Fruit fly (Drosophila melanogaster) whole organism, adult: ENCODE data around the gene Vml.

Experiments used
- CG11617 ChIP-seq: fragments of 200-800 bp; sonication (Bioruptor generic); optimal IDR thresholded peaks from 2 replicates; lab custom pipeline; 2017; ENCODE audit warnings: mild to moderate bottlenecking, missing biosample characterization, missing genetic modification reagents, missing genetic modification characterization
- CG12768 ChIP-seq: fragments of 200-800 bp; sonication (Bioruptor generic); optimal IDR thresholded peaks from 2 replicates; lab custom pipeline; 2017; ENCODE audit warnings: missing biosample characterization, missing genetic modification characterization, mild to moderate bottlenecking, moderate library complexity, missing genetic modification reagents
- CG14711 ChIP-seq: fragments of 200-800 bp; sonication (Bioruptor generic); optimal IDR thresholded peaks from 2 replicates; lab custom pipeline; 2018; ENCODE audit warnings: missing biosample characterization, mild to moderate bottlenecking, missing genetic modification characterization, moderate library complexity
- CG33017 ChIP-seq: fragments of 200-800 bp; sonication (Bioruptor generic); optimal IDR thresholded peaks from 2 replicates; lab custom pipeline; 2018; ENCODE audit warnings: missing biosample characterization, mild to moderate bottlenecking, missing genetic modification characterization, moderate library complexity
- CG5204 ChIP-seq: fragments of 200-800 bp; sonication (Bioruptor generic); optimal IDR thresholded peaks from 2 replicates; lab custom pipeline; 2016; ENCODE audit warnings: missing biosample characterization, missing genetic modification characterization
- CG7045 ChIP-seq: fragments of 200-800 bp; sonication (Bioruptor generic); optimal IDR thresholded peaks from 2 replicates; lab custom pipeline; 2017; ENCODE audit warnings: missing biosample characterization, mild to moderate bottlenecking, missing genetic modification characterization
- CG7101 ChIP-seq: fragments of 200-800 bp; sonication (Bioruptor generic); optimal IDR thresholded peaks from 2 replicates; lab custom pipeline; 2018; ENCODE audit warnings: missing biosample characterization, mild to moderate bottlenecking, missing genetic modification characterization, moderate library complexity
- Clk ChIP-seq: fragments of 200-800 bp; sonication (Bioruptor generic); optimal IDR thresholded peaks from 2 replicates; lab custom pipeline; 2017; ENCODE audit warnings: missing biosample characterization, missing genetic modification characterization
- Crg-1 ChIP-seq: fragments of 200-800 bp; sonication (Bioruptor generic); optimal IDR thresholded peaks from 2 replicates; lab custom pipeline; 2016; ENCODE audit warnings: missing biosample characterization, missing genetic modification characterization
- Hr96 ChIP-seq: fragments of 200-800 bp; sonication (Bioruptor generic); optimal IDR thresholded peaks from 2 replicates; lab custom pipeline; 2016; ENCODE audit warnings: missing biosample characterization, missing genetic modification characterization
- Mnt ChIP-seq: fragments of 200-800 bp; sonication (Bioruptor generic); optimal IDR thresholded peaks from 2 replicates; lab custom pipeline; 2016; ENCODE audit warnings: missing biosample characterization, mild to moderate bottlenecking, missing genetic modification characterization
- bab1 ChIP-seq: fragments of 200-800 bp; sonication (Bioruptor generic); optimal IDR thresholded peaks from 3 replicates; lab custom pipeline; 2019; ENCODE audit warnings: missing biosample characterization, mild to moderate bottlenecking, missing genetic modification characterization, moderate library complexity
- cic ChIP-seq: fragments of 200-800 bp; sonication (Bioruptor generic); optimal IDR thresholded peaks from 2 replicates; lab custom pipeline; 2017; ENCODE audit warnings: missing biosample characterization, mild to moderate bottlenecking, missing genetic modification characterization, moderate library complexity
- cnc ChIP-seq, 2 experiments: fragments of >200 bp; optimal IDR thresholded peaks; 2 replicates each; lab custom pipeline; 2017
- kay ChIP-seq: fragments of 200-800 bp; sonication (Bioruptor generic); peaks from one replicate; lab custom pipeline; 2016; ENCODE audit warnings: missing biosample characterization, missing genetic modification characterization, borderline replicate concordance
- ovo ChIP-seq: fragments of 200-800 bp; sonication (Bioruptor generic); optimal IDR thresholded peaks from 2 replicates; lab custom pipeline; 2016; ENCODE audit warnings: missing biosample characterization, missing genetic modification characterization
- pad ChIP-seq: fragments of 200-800 bp; sonication (Bioruptor generic); optimal IDR thresholded peaks from 3 replicates; lab custom pipeline; 2017; ENCODE audit warnings: missing biosample characterization, missing genetic modification characterization, mild to moderate bottlenecking, moderate library complexity, missing genetic modification reagents
- tj ChIP-seq: fragments of 200-800 bp; sonication (Bioruptor generic); optimal IDR thresholded peaks from 3 replicates; lab custom pipeline; 2017; ENCODE audit warnings: missing biosample characterization, mild to moderate bottlenecking, missing genetic modification characterization, moderate library complexity
- toe ChIP-seq: fragments of 200-800 bp; sonication (Bioruptor generic); optimal IDR thresholded peaks from 2 replicates; lab custom pipeline; 2016; ENCODE audit warnings: missing biosample characterization, missing genetic modification characterization

Vml gene

DNA sequence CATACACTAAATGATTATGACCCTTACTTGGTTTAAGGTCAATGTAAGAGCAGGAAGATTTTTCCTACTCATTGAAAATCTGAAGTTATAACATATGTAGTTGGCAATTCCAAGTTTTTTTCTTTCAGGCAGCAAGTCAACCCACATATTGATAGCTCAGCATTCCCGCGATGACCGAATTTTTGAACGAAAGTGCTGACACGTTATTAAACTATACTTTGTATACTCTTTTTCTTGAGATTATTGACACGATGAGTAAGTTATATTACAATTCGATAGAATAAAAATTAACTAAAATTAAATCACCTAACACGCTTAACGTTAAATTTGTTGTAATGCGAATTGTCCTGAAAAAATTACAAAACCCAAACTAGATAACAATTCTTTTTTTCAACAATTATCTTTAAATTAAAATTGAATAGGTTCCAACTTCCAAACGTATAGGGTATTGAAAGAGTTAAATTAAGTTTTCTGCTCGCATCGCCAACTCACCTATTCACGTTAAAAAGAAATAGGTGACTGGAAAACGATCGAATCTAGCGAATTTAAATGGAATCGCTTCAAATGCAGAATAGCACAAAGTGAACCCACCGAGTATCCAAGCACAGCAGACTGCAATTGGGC, at the start of gene Vml:
Vml (plus strand) TSS at position 574 of the 624 bp plus-strand sequence.
- TF ChIP-seq CG11617 (GFP tag; lab: Kevin White, UChicago) (no peak), CG5204 (GFP tag; lab: Kevin White, UChicago) (no peak), CG7101 (tag; lab: Kevin White, UChicago) (no peak), CG7045 (GFP tag; lab: Kevin White, UChicago) (no peak), tj (GFP tag; lab: Kevin White, UChicago) (peak; percentile 95)

dm6 chrX:2241842-2242241, 33.8 kb upstream of the Vml start, which contains the start of gene kz:
kz (minus strand) TSS chrX:2242035.
- TF ChIP-seq Crg-1 (no peak), bab1 (peak; percentile 10), CG33017 (tag; lab: Kevin White, UChicago) (no peak), Mnt (GFP tag; lab: Kevin White, UChicago) (peak; percentile 100)

- TF ChIP-seq Hr96 (GFP tag; lab: Kevin White, UChicago) (no peak), CG12768 (no peak), Mnt (GFP tag; lab: Kevin White, UChicago) (no peak)
Observed at dm6 chrX:2242897-2243296, 32.7 kb upstream of the Vml start.

dm6 chrX:2244753-2245152, 30.9 kb upstream of the Vml start:
- TF ChIP-seq cic (GFP tag; lab: Kevin White, UChicago) (no peak), Clk (no peak), Hr96 (GFP tag; lab: Kevin White, UChicago) (no peak), CG7101 (tag; lab: Kevin White, UChicago) (no peak)

dm6 chrX:2245931-2246330, 29.7 kb upstream of the Vml start, which contains the start of gene Or2a:
Or2a (plus strand) TSS chrX:2246231.
- TF ChIP-seq CG12768 (no peak), cnc (optimal IDR thresholded peaks at IDR 0.05; lab: Kevin White, UChicago) (no peak), CG11617 (GFP tag; lab: Kevin White, UChicago) (no peak), toe (GFP tag; lab: Kevin White, UChicago) (no peak), Clk (no peak), cic (GFP tag; lab: Kevin White, UChicago) (no peak), Crg-1 (no peak), pad (GFP tag; lab: Kevin White, UChicago) (no peak), CG14711 (tag; lab: Kevin White, UChicago) (no peak), Mnt (GFP tag; lab: Kevin White, UChicago) (no peak), ovo (GFP tag; lab: Kevin White, UChicago) (no peak), CG5204 (GFP tag; lab: Kevin White, UChicago) (no peak)

DNA sequence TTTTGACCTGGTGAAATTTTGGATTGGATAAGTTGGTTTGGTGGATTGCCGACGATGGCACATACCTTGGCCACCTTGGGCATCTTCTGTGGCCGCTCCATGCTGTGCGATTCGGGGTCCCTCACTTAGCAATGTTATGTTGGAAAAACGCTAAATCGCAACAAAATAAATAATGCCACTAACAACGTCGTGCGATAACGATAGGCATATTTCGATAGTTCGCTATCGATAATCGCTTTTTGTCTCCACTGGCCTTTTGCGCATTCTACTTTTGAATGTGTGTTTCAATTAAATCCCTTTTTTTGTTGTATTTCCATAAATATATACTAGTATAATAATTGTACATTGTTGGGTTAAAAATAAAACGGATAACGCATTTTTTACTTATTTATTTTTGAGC, 25.9 kb upstream of the Vml start, which contains the start of gene crn:
crn (minus strand) TSS at position 221 of the 400 bp plus-strand sequence.
- no peak for TF ChIP-seq CG5204 (GFP tag; lab: Kevin White, UChicago)
- TF ChIP-seq ovo (GFP tag; lab: Kevin White, UChicago) = no peak
- TF ChIP-seq Mnt (GFP tag; lab: Kevin White, UChicago) = peak; percentile 5
- no peak for TF ChIP-seq CG33017 (tag; lab: Kevin White, UChicago)
- TF ChIP-seq CG11617 (GFP tag; lab: Kevin White, UChicago) = no peak

dm6 chrX:2251688-2252087, 23.9 kb upstream of the Vml start, which contains the start of gene CG3191:
CG3191 (minus strand) TSS chrX:2251993.
- TF ChIP-seq cic (GFP tag; lab: Kevin White, UChicago) (no peak), kay (GFP tag; lab: Kevin White, UChicago) (no peak), ovo (GFP tag; lab: Kevin White, UChicago) (no peak)

dm6 chrX:2254020-2254626, 21.5 kb upstream of the Vml start, which contains the start of gene CG3091:
CG3091 (minus strand) TSS chrX:2254197.
- TF ChIP-seq CG33017 (tag; lab: Kevin White, UChicago) (peak; percentile 25), tj (GFP tag; lab: Kevin White, UChicago) (no peak), CG11617 (GFP tag; lab: Kevin White, UChicago) (no peak), Mnt (GFP tag; lab: Kevin White, UChicago) (peak; percentile 3), cic (GFP tag; lab: Kevin White, UChicago) (peak; percentile 65)
